Worm (Caenorhabditis elegans) whole organism, L4 larva: ENCODE data around the gene srt-11.
"Not testable (repeated sequence)": the region's sequence is repeated elsewhere in the genome, so short reads cannot be mapped to it uniquely, and the experiment has no call there.

Experiments
- ceh-82 ChIP-seq: sonication (generic microtip); optimal IDR thresholded peaks from 2 replicates; lab custom pipeline; 2017; ENCODE audit warnings: missing biosample characterization, missing genetic modification characterization
- nhr-77 ChIP-seq: fragments of 150-350 bp; optimal IDR thresholded peaks from 2 replicates; lab custom pipeline; 2014; ENCODE audit warnings: missing biosample characterization, missing genetic modification characterization

ce11 chrII:14765697-14766096 lies 40.1 kb upstream of the srt-11 start:
- TF ChIP-seq nhr-77, ceh-82 (tag; lab: Kevin White, UChicago): not testable (repeated sequence)
